Fruit fly (Drosophila melanogaster) whole organism: Measurements from ENCODE around the gene RabGGTa.

Experiments used
- CG8478 ChIP-seq: fragments of >200 bp; optimal IDR thresholded peaks from 2 replicates; lab custom pipeline; 2018; ENCODE audit warnings: inconsistent platforms
- Dll ChIP-seq: fragments of >200 bp; optimal IDR thresholded peaks from 2 replicates; lab custom pipeline; 2017
- EcR ChIP-seq, 2 experiments: fragments of >200 bp; optimal IDR thresholded peaks; 2 replicates each; lab custom pipeline; 2017; ENCODE audit warnings: missing biosample characterization in 2 of 2, missing genetic modification characterization in 2 of 2, missing genetic modification reagents in 2 of 2
- pan ChIP-seq: fragments of >200 bp; optimal IDR thresholded peaks from 2 replicates; lab custom pipeline; 2017
- psq ChIP-seq: fragments of >200 bp; optimal IDR thresholded peaks from 2 replicates; lab custom pipeline; 2017
- usp ChIP-seq: fragments of >200 bp; optimal IDR thresholded peaks from 2 replicates; lab custom pipeline; 2017; ENCODE audit warnings: missing biosample characterization, missing genetic modification characterization, mixed read lengths

The RabGGTa gene

DNA sequence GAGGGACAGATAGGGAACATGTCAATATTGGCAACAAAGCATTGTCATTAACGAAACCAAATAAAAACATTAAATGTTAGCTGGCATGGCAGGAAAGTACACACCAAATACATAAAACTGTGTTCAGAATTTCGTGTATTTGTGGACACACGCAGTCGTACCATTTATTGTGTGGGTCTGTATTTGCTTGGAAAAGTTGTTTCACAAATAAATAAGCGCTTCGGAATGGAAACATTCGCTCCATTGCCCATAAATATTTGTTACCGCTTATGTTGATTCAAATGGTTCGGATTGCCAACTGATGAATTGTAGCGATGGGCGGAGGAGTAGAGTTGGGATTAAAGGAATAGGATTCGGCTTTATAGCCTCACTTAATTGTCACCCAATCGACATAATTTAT, 19.9 kb upstream of the RabGGTa start:
- TF ChIP-seq EcR (GFP tag; optimal IDR thresholded peaks at IDR 0.05; lab: Kevin White, UChicago), result no peak
- TF ChIP-seq Dll (lab: Kevin White, UChicago), result no peak
- TF ChIP-seq CG8478, result no peak
- no peak for TF ChIP-seq pan (lab: Kevin White, UChicago)
- TF ChIP-seq psq, result no peak
- TF ChIP-seq usp (GFP tag; lab: Kevin White, UChicago), result no peak

dm6 chr3R:5109078-5109477, 18.8 kb upstream of the RabGGTa start, which contains the start of gene CG43131:
CG43131 (minus strand) TSS chr3R:5109178.
- TF ChIP-seq Dll (lab: Kevin White, UChicago) (no peak), pan (lab: Kevin White, UChicago) (no peak), psq (no peak), CG8478 (no peak), usp (GFP tag; lab: Kevin White, UChicago) (no peak), EcR (GFP tag; optimal IDR thresholded peaks at IDR 0.05; lab: Kevin White, UChicago) (no peak)

dm6 chr3R:5109558-5110211, 18.2 kb upstream of the RabGGTa start:
- TF ChIP-seq EcR (GFP tag; optimal IDR thresholded peaks at IDR 0.05; lab: Kevin White, UChicago) (no peak), usp (GFP tag; lab: Kevin White, UChicago) (no peak), psq (no peak), Dll (lab: Kevin White, UChicago) (no peak), pan (lab: Kevin White, UChicago) (no peak), CG8478 (no peak)

dm6 chr3R:5111887-5112286, 16.0 kb upstream of the RabGGTa start:
- TF ChIP-seq psq (no peak), EcR (GFP tag; optimal IDR thresholded peaks at IDR 0.05; lab: Kevin White, UChicago) (no peak), CG8478 (no peak), pan (lab: Kevin White, UChicago) (no peak), usp (GFP tag; lab: Kevin White, UChicago) (no peak), Dll (lab: Kevin White, UChicago) (no peak)

- TF ChIP-seq pan (lab: Kevin White, UChicago), result no peak
- TF ChIP-seq usp (GFP tag; lab: Kevin White, UChicago), result no peak
- TF ChIP-seq psq, result no peak
- no peak for TF ChIP-seq EcR (GFP tag; optimal IDR thresholded peaks at IDR 0.05; lab: Kevin White, UChicago)
- TF ChIP-seq CG8478, result no peak
- TF ChIP-seq Dll (lab: Kevin White, UChicago), result no peak
Measured at dm6 chr3R:5112409-5112808, 15.5 kb upstream of the RabGGTa start.

DNA sequence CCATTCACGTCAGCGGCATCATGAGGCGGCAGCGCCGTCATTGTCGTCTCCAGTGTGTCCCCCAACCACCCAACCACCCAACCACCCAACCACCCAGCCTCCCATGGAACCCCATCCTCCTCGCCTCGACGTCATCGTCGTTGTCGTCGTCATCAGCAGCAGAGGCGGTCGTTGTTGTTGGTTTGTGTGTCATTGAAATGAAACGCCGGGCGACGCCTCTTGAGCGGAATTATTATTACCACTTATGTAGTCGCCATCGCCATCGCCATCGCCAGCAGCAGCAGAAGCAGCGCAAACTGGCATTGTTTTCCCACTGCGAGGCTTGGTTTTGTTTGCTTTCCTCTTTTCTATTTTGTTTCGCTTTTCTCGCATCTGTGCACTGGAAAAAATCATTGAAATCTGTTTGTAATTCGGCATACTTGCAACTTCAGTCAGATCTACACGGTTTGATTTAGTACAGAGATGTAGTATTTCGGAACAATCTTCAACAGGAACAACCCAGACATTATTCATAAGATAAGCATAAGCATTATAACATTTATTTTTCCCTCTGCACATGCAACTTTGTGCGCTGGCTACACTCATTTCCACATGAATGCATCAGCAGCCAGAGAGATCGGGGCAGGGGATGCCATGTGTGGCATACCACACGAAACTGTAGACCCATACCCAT, 14.9 kb upstream of the RabGGTa start:
- TF ChIP-seq EcR (GFP tag; optimal IDR thresholded peaks at IDR 0.05; lab: Kevin White, UChicago) (no peak), usp (GFP tag; lab: Kevin White, UChicago) (no peak), Dll (lab: Kevin White, UChicago) (no peak), psq (no peak), CG8478 (no peak), pan (lab: Kevin White, UChicago) (no peak)

DNA sequence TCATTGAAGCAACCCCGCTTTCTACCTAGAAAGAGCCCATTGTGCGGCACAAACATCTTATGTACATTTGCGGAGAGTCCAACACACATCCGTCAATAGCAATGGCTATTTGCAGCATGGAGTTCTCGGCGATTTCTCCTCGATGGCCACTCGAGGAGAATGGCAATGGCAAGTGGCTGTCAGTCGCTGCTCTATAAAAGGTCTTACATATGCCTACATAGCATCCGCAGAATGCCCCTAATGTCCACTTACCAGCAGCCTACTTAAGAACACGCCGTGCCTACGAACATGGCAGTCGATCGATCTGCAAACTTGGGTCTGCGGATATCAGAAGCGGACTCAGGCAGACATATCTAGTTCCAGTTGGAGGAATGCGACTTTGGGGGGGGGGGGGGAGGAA, 13.7 kb upstream of the RabGGTa start:
- no peak for TF ChIP-seq CG8478
- no peak for TF ChIP-seq usp (GFP tag; lab: Kevin White, UChicago)
- no peak for TF ChIP-seq Dll (lab: Kevin White, UChicago)
- no peak for TF ChIP-seq psq

- TF ChIP-seq usp (GFP tag; lab: Kevin White, UChicago) (no peak), pan (lab: Kevin White, UChicago) (no peak), CG8478 (no peak), Dll (lab: Kevin White, UChicago) (no peak), EcR (GFP tag; optimal IDR thresholded peaks at IDR 0.05; lab: Kevin White, UChicago) (no peak), psq (no peak)
Measured at dm6 chr3R:5115448-5115847, 12.4 kb upstream of the RabGGTa start.

DNA sequence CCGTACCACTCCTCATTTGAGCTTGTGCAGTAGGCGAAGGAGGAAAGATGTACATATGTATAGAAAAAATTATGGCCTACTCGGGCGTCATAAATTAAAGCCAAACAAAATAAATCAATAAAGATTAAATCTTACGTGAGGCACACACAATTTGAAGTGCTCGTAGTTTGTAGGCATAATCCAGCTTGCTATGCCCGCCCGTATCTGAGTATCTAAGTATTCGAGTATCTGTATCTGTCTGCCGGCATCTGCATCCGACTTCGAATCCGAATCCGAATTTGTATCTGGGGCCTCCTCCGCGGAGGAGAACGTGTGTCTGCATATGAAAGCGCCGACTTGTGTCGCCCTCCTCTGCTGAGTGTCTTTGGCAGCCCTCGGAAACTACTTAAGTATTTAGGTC, 11.5 kb upstream of the RabGGTa start:
- TF ChIP-seq Dll (lab: Kevin White, UChicago) (no peak), psq (no peak), EcR (GFP tag; optimal IDR thresholded peaks at IDR 0.05; lab: Kevin White, UChicago) (no peak), CG8478 (no peak), usp (GFP tag; lab: Kevin White, UChicago) (no peak), pan (lab: Kevin White, UChicago) (no peak)

- TF ChIP-seq pan (lab: Kevin White, UChicago) (peak; percentile 18), CG8478 (no peak)
Measured at dm6 chr3R:5118185-5118584, 9.7 kb upstream of the RabGGTa start.

- no peak for TF ChIP-seq Dll (lab: Kevin White, UChicago)
- TF ChIP-seq psq, result no peak
- no peak for TF ChIP-seq CG8478
- TF ChIP-seq usp (GFP tag; lab: Kevin White, UChicago), result no peak
Measured at dm6 chr3R:5120461-5121214, 7.2 kb upstream of the RabGGTa start.
